Fruit fly (Drosophila melanogaster) whole organism, embryonic: ENCODE data around the gene kay.

Source experiments
- BtbVII ChIP-seq: fragments of 200-800 bp; sonication (Bioruptor generic); optimal IDR thresholded peaks from 3 replicates; lab custom pipeline; 2017; ENCODE audit warnings: missing biosample characterization, mild to moderate bottlenecking, missing genetic modification characterization
- CG11560 ChIP-seq: fragments of 200-800 bp; sonication (Bioruptor generic); IDR thresholded peaks from 3 replicates; pipeline ENCODE4 v1.3.6; 2022; ENCODE audit warnings: missing biosample characterization, missing genetic modification characterization
- CG11695 ChIP-seq: fragments of 200-800 bp; sonication (Bioruptor generic); IDR thresholded peaks from 3 replicates; pipeline ENCODE4 v1.3.6; 2022; ENCODE audit warnings: missing biosample characterization, missing genetic modification characterization
- CG12659 ChIP-seq: fragments of 200-800 bp; sonication (Bioruptor generic); optimal IDR thresholded peaks from 3 replicates; lab custom pipeline; 2017; ENCODE audit warnings: mild to moderate bottlenecking, missing biosample characterization, missing genetic modification reagents, missing genetic modification characterization
- CG13123 ChIP-seq: fragments of 200-800 bp; sonication (Bioruptor generic); optimal IDR thresholded peaks from 2 replicates; lab custom pipeline; 2016; ENCODE audit warnings: missing biosample characterization, missing genetic modification characterization
- CG17612 ChIP-seq: fragments of 200-800 bp; sonication (Bioruptor generic); IDR thresholded peaks from 2 replicates; pipeline ENCODE4 v1.3.6; 2022; ENCODE audit warnings: missing biosample characterization, missing genetic modification characterization
- CG2202 ChIP-seq: fragments of 200-800 bp; sonication (Bioruptor generic); optimal IDR thresholded peaks from 2 replicates; lab custom pipeline; 2018; ENCODE audit warnings: missing biosample characterization, mild to moderate bottlenecking, missing genetic modification characterization
- CG3065 ChIP-seq: fragments of 200-800 bp; sonication (Bioruptor generic); optimal IDR thresholded peaks from 2 replicates; lab custom pipeline; 2016; ENCODE audit warnings: missing biosample characterization, missing genetic modification characterization
- CG34376 ChIP-seq: fragments of 200-800 bp; sonication (Bioruptor generic); optimal IDR thresholded peaks from 2 replicates; lab custom pipeline; 2018; ENCODE audit warnings: missing biosample characterization, mild to moderate bottlenecking, missing genetic modification characterization
- CG6689 ChIP-seq: fragments of 200-800 bp; sonication (Bioruptor generic); IDR thresholded peaks from 2 replicates; pipeline ENCODE4 v1.3.6; 2022; ENCODE audit warnings: missing biosample characterization, missing genetic modification characterization
- CG8089 ChIP-seq: fragments of 200-800 bp; sonication (Bioruptor generic); optimal IDR thresholded peaks from 3 replicates; lab custom pipeline; 2016; ENCODE audit warnings: missing biosample characterization, missing genetic modification characterization
- D19A ChIP-seq: fragments of 200-800 bp; optimal IDR thresholded peaks from 3 replicates; lab custom pipeline; 2019; ENCODE audit warnings: missing biosample characterization, mild to moderate bottlenecking, missing genetic modification characterization, moderate library complexity
- Deaf1 ChIP-seq: fragments of 200-800 bp; optimal IDR thresholded peaks from 3 replicates; lab custom pipeline; 2019; ENCODE audit warnings: missing biosample characterization, mild to moderate bottlenecking, missing genetic modification characterization, moderate library complexity
- Fer2 ChIP-seq: fragments of 200-800 bp; sonication (Bioruptor generic); optimal IDR thresholded peaks from 2 replicates; lab custom pipeline; 2018; ENCODE audit warnings: missing biosample characterization, mild to moderate bottlenecking, missing genetic modification characterization, moderate library complexity
- Gsc ChIP-seq: fragments of 200-800 bp; sonication (Bioruptor generic); IDR thresholded peaks from 2 replicates; pipeline ENCODE4 v1.3.6; 2022; ENCODE audit warnings: missing biosample characterization, missing genetic modification characterization
- Hmx ChIP-seq: fragments of 200-800 bp; sonication (Bioruptor generic); optimal IDR thresholded peaks from 2 replicates; lab custom pipeline; 2016; ENCODE audit warnings: missing biosample characterization, missing genetic modification characterization
- Hr3 ChIP-seq: fragments of 200-800 bp; sonication (Bioruptor generic); optimal IDR thresholded peaks from 3 replicates; lab custom pipeline; 2016; ENCODE audit warnings: missing biosample characterization, missing genetic modification characterization
- Kr ChIP-seq: fragments of 200-800 bp; sonication (Bioruptor generic); optimal IDR thresholded peaks from 2 replicates; lab custom pipeline; 2017; ENCODE audit warnings: missing biosample characterization, mild to moderate bottlenecking, missing genetic modification characterization
- MTF-1 ChIP-seq: fragments of 200-800 bp; sonication (Bioruptor generic); optimal IDR thresholded peaks from 2 replicates; lab custom pipeline; 2018; ENCODE audit warnings: missing biosample characterization, mild to moderate bottlenecking, missing genetic modification characterization, borderline replicate concordance
- Myb ChIP-seq: fragments of 200-800 bp; sonication (Bioruptor generic); optimal IDR thresholded peaks from 2 replicates; lab custom pipeline; 2016; ENCODE audit warnings: missing biosample characterization, missing genetic modification characterization
- NC2α ChIP-seq: fragments of 200-800 bp; sonication (Bioruptor generic); optimal IDR thresholded peaks from 2 replicates; lab custom pipeline; 2016; ENCODE audit warnings: missing biosample characterization, missing genetic modification characterization
- NC2β ChIP-seq: fragments of 200-800 bp; sonication (Bioruptor generic); optimal IDR thresholded peaks from 2 replicates; lab custom pipeline; 2016; ENCODE audit warnings: missing biosample characterization, missing genetic modification characterization
- Nf-YC ChIP-seq: fragments of 200-800 bp; optimal IDR thresholded peaks from 3 replicates; lab custom pipeline; 2019; ENCODE audit warnings: missing biosample characterization, mild to moderate bottlenecking, missing genetic modification characterization, moderate library complexity
- Oli ChIP-seq: fragments of 200-800 bp; sonication (Bioruptor generic); optimal IDR thresholded peaks from 2 replicates; lab custom pipeline; 2018; ENCODE audit warnings: missing biosample characterization, mild to moderate bottlenecking, missing genetic modification characterization, moderate library complexity
- Pdp1 ChIP-seq, 2 experiments: fragments of 200-800 bp; sonication (Bioruptor generic); optimal IDR thresholded peaks; 3 replicates each; lab custom pipeline; 2016; ENCODE audit warnings: missing biosample characterization in 2 of 2, missing genetic modification characterization in 2 of 2, mild to moderate bottlenecking in 1 of 2, moderate library complexity in 1 of 2
- Poxn ChIP-seq: fragments of 200-800 bp; sonication (Bioruptor generic); IDR thresholded peaks from 2 replicates; pipeline ENCODE4 v1.3.6; 2022; ENCODE audit warnings: missing biosample characterization, missing genetic modification characterization
- TFAM ChIP-seq: fragments of 200-800 bp; sonication (Bioruptor generic); optimal IDR thresholded peaks from 2 replicates; lab custom pipeline; 2017; ENCODE audit warnings: missing biosample characterization, missing genetic modification characterization, inconsistent platforms
- bbx ChIP-seq: fragments of 200-800 bp; sonication (Bioruptor generic); IDR thresholded peaks from 2 replicates; pipeline ENCODE4 v1.3.6; 2022; ENCODE audit warnings: missing biosample characterization, missing genetic modification characterization; ENCODE audit not compliant: partially characterized antibody
- bcd ChIP-seq: fragments of 200-800 bp; sonication (Bioruptor generic); optimal IDR thresholded peaks from 2 replicates; lab custom pipeline; 2017; ENCODE audit warnings: missing biosample characterization, mild to moderate bottlenecking, missing genetic modification characterization
- bigmax ChIP-seq: fragments of 200-800 bp; sonication (Bioruptor generic); optimal IDR thresholded peaks from 2 replicates; lab custom pipeline; 2018; ENCODE audit warnings: missing biosample characterization, mild to moderate bottlenecking, missing genetic modification characterization
- dan ChIP-seq: fragments of 200-800 bp; sonication (Bioruptor generic); IDR thresholded peaks from 2 replicates; pipeline ENCODE4 v1.3.6; 2022; ENCODE audit warnings: missing biosample characterization, missing genetic modification characterization
- dmrt11E ChIP-seq: fragments of 200-800 bp; sonication (Bioruptor generic); optimal IDR thresholded peaks from 3 replicates; lab custom pipeline; 2018; ENCODE audit warnings: missing biosample characterization, mild to moderate bottlenecking, missing genetic modification characterization, moderate library complexity
- dysf ChIP-seq: fragments of 200-800 bp; sonication (Bioruptor generic); IDR thresholded peaks from 3 replicates; pipeline ENCODE4 v1.3.6; 2022; ENCODE audit warnings: missing biosample characterization, missing genetic modification characterization
- exex ChIP-seq: fragments of 200-800 bp; sonication (Bioruptor generic); optimal IDR thresholded peaks from 4 replicates; lab custom pipeline; 2018; ENCODE audit warnings: missing biosample characterization, mild to moderate bottlenecking, missing genetic modification characterization, moderate library complexity
- hkb ChIP-seq, 2 experiments: fragments of 200-800 bp in 1 of 2; fragments of >200 bp in 1 of 2; sonication (Bioruptor generic) in 1 of 2; IDR thresholded peaks in 1 of 2; optimal IDR thresholded peaks in 1 of 2; 2 replicates each; pipeline versions ENCODE4 v1.3.6 to Lab custom; 2017 to 2022; ENCODE audit warnings: missing biosample characterization in 1 of 2, missing genetic modification characterization in 1 of 2
- insv ChIP-seq, 2 experiments: fragments of 200-800 bp; sonication (Bioruptor generic); optimal IDR thresholded peaks; 3 replicates each; lab custom pipeline; 2016 to 2018; ENCODE audit warnings: missing biosample characterization in 2 of 2, missing genetic modification characterization in 2 of 2
- knrl ChIP-seq: fragments of 200-800 bp; sonication (Bioruptor generic); IDR thresholded peaks from 3 replicates; pipeline ENCODE4 v1.3.6; 2022; ENCODE audit warnings: missing biosample characterization, missing genetic modification characterization; ENCODE audit not compliant: partially characterized antibody
- mirr ChIP-seq: fragments of 200-800 bp; sonication (Bioruptor generic); optimal IDR thresholded peaks from 3 replicates; lab custom pipeline; 2018; ENCODE audit warnings: missing biosample characterization, mild to moderate bottlenecking, missing genetic modification characterization
- pita ChIP-seq: fragments of 200-800 bp; sonication (Bioruptor generic); optimal IDR thresholded peaks from 2 replicates; lab custom pipeline; 2017; ENCODE audit warnings: missing biosample characterization, mild to moderate bottlenecking, missing genetic modification characterization
- pum ChIP-seq: fragments of 200-800 bp; sonication (Bioruptor generic); optimal IDR thresholded peaks from 2 replicates; lab custom pipeline; 2016; ENCODE audit warnings: missing biosample characterization, missing genetic modification characterization
- run ChIP-seq: fragments of 200-800 bp; sonication (Bioruptor generic); optimal IDR thresholded peaks from 3 replicates; lab custom pipeline; 2018; ENCODE audit warnings: missing biosample characterization, mild to moderate bottlenecking, missing genetic modification characterization
- sc ChIP-seq, 3 experiments: fragments of >200 bp in 2 of 3; fragments of 200-800 bp in 1 of 3; sonication (Bioruptor generic) in 1 of 3; optimal IDR thresholded peaks; 2 replicates in 2 of 3; 3 replicates in 1 of 3; lab custom pipeline; 2017; ENCODE audit warnings: mild to moderate bottlenecking in 1 of 3, missing biosample characterization in 1 of 3, missing genetic modification characterization in 1 of 3, missing genetic modification reagents in 1 of 3
- scrt ChIP-seq: fragments of 200-800 bp; sonication (Bioruptor generic); optimal IDR thresholded peaks from 2 replicates; lab custom pipeline; 2018; ENCODE audit warnings: missing biosample characterization, mild to moderate bottlenecking, missing genetic modification characterization, moderate library complexity
- sd ChIP-seq: fragments of 200-800 bp; sonication (Bioruptor generic); optimal IDR thresholded peaks from 3 replicates; lab custom pipeline; 2018; ENCODE audit warnings: missing biosample characterization, mild to moderate bottlenecking, missing genetic modification characterization, moderate library complexity
- slou ChIP-seq: fragments of 200-800 bp; sonication (Bioruptor generic); optimal IDR thresholded peaks from 3 replicates; lab custom pipeline; 2016; ENCODE audit warnings: missing biosample characterization, missing genetic modification characterization
- tio ChIP-seq: fragments of 200-800 bp; sonication (Bioruptor generic); optimal IDR thresholded peaks from 2 replicates; lab custom pipeline; 2017; ENCODE audit warnings: missing biosample characterization, missing genetic modification characterization, inconsistent platforms
- trh ChIP-seq: fragments of 200-800 bp; sonication (Bioruptor generic); optimal IDR thresholded peaks from 2 replicates; lab custom pipeline; 2016; ENCODE audit warnings: missing biosample characterization, missing genetic modification characterization
- twi ChIP-seq: fragments of 200-800 bp; optimal IDR thresholded peaks from 2 replicates; lab custom pipeline; 2019; ENCODE audit warnings: missing biosample characterization, mild to moderate bottlenecking, missing genetic modification characterization, moderate library complexity
- zf30C ChIP-seq: fragments of 200-800 bp; sonication (Bioruptor generic); optimal IDR thresholded peaks from 3 replicates; lab custom pipeline; 2018; ENCODE audit warnings: missing biosample characterization, mild to moderate bottlenecking, missing genetic modification characterization

The kay gene

dm6 chr3R:29736678-29737093, 29.1 kb upstream of the kay start, which contains the start of the genes CG7601 and CIA30 (continued):
- peak; percentile 85 for TF ChIP-seq CG2202 (tag; lab: Kevin White, UChicago)
- TF ChIP-seq CG8089 (GFP tag; lab: Kevin White, UChicago): peak; percentile 95
- no peak for TF ChIP-seq sc (optimal IDR thresholded peaks at IDR 0.05; lab: Kevin White, UChicago)
- TF ChIP-seq sc (GFP tag; optimal IDR thresholded peaks at IDR 0.05; lab: Kevin White, UChicago): peak; percentile 91
- peak; percentile 97 for TF ChIP-seq trh (GFP tag; lab: Kevin White, UChicago)
- peak; percentile 70 for TF ChIP-seq bigmax (GFP tag; lab: Kevin White, UChicago)
- peak; percentile 98 for TF ChIP-seq CG34376 (GFP tag; lab: Kevin White, UChicago)
- TF ChIP-seq mirr (GFP tag; lab: Kevin White, UChicago): peak; percentile 99
- TF ChIP-seq pita (GFP tag; lab: Kevin White, UChicago): no peak
- TF ChIP-seq Fer2 (tag; lab: Kevin White, UChicago): peak; percentile 99
- TF ChIP-seq slou (GFP tag; lab: Kevin White, UChicago): peak; percentile 98
- peak; percentile 100 for TF ChIP-seq dysf
- peak; percentile 96 for TF ChIP-seq BtbVII (GFP tag; lab: Kevin White, UChicago)
- peak; percentile 94 for TF ChIP-seq CG13123 (GFP tag; lab: Kevin White, UChicago)
- TF ChIP-seq Nf-YC (tag; lab: Kevin White, UChicago): peak; percentile 90
- peak; percentile 94 for TF ChIP-seq Myb (GFP tag; lab: Kevin White, UChicago)
- TF ChIP-seq Gsc (GFP tag; lab: Robert Waterston, UW): peak; percentile 100
- peak; percentile 99 for TF ChIP-seq bcd (GFP tag; lab: Kevin White, UChicago)
- TF ChIP-seq Deaf1 (tag; lab: Kevin White, UChicago): no peak
- peak; percentile 98 for TF ChIP-seq CG12659 (GFP tag; lab: Kevin White, UChicago)
- TF ChIP-seq zf30C: no peak
- TF ChIP-seq CG3065 (GFP tag; lab: Kevin White, UChicago): peak; percentile 93
- peak; percentile 94 for TF ChIP-seq D19A (tag; lab: Kevin White, UChicago)
- TF ChIP-seq Oli: peak; percentile 96
- TF ChIP-seq NC2β (GFP tag; lab: Kevin White, UChicago): peak; percentile 96
- peak; percentile 100 for TF ChIP-seq CG11695 (GFP tag; lab: Robert Waterston, UW)
- no peak for TF ChIP-seq sd
- TF ChIP-seq scrt (GFP tag; lab: Kevin White, UChicago): peak; percentile 94
- TF ChIP-seq bbx (GFP tag; lab: Robert Waterston, UW): no peak
- peak; percentile 97 for TF ChIP-seq CG11560 (tag; lab: Robert Waterston, UW)
- peak; percentile 96 for TF ChIP-seq Hmx
- TF ChIP-seq NC2α (GFP tag; lab: Kevin White, UChicago): peak; percentile 94
- TF ChIP-seq tio: peak; percentile 96
- peak; percentile 100 for TF ChIP-seq CG17612
- peak; percentile 25 to 68 for TF ChIP-seq insv (GFP tag; optimal IDR thresholded peaks at IDR 0.05; lab: Kevin White, UChicago)
- TF ChIP-seq twi (tag; lab: Kevin White, UChicago): no peak
- 0 out of 3 replicates have a peak, but pooled peaks have one; percentile 41 for TF ChIP-seq knrl (GFP tag; lab: Robert Waterston, UW)
- peak; percentile 47 for TF ChIP-seq Kr (GFP tag; lab: Kevin White, UChicago)
- TF ChIP-seq dmrt11E: peak; percentile 95
- peak; percentile 84 for TF ChIP-seq TFAM (GFP tag; lab: Kevin White, UChicago)
- no peak for TF ChIP-seq hkb (optimal IDR thresholded peaks at IDR 0.05; lab: Kevin White, UChicago)
- TF ChIP-seq hkb (GFP tag; IDR thresholded peaks at IDR 0.05; lab: Robert Waterston, UW): peak; percentile 100
- TF ChIP-seq pum (GFP tag; lab: Kevin White, UChicago): peak; percentile 99
- peak; percentile 100 for TF ChIP-seq CG6689 (GFP tag; lab: Robert Waterston, UW)
- TF ChIP-seq run: peak; percentile 86
- peak; percentile 99 for TF ChIP-seq Poxn
- peak; percentile 96 for TF ChIP-seq exex
- TF ChIP-seq MTF-1 (GFP tag; lab: Kevin White, UChicago): peak; percentile 95
- TF ChIP-seq Hr3 (GFP tag; lab: Kevin White, UChicago): peak; percentile 97
- peak; percentile 100 for TF ChIP-seq dan (GFP tag; lab: Robert Waterston, UW)
- peak; percentile 99 for TF ChIP-seq Pdp1 (GFP tag; optimal IDR thresholded peaks at IDR 0.05; lab: Kevin White, UChicago)
